Fruit fly (Drosophila melanogaster) whole organism, wandering third instar larva: ENCODE results near the gene Tsp66A.

Experiments used
- Abd-B ChIP-seq: fragments of >200 bp; optimal IDR thresholded peaks from 2 replicates; lab custom pipeline; 2017; ENCODE audit warnings: missing biosample characterization, missing genetic modification characterization
- CG9705 ChIP-seq: fragments of 200-800 bp; sonication (Bioruptor generic); optimal IDR thresholded peaks from 2 replicates; lab custom pipeline; 2018; ENCODE audit warnings: missing biosample characterization, mild to moderate bottlenecking, missing genetic modification characterization
- Hnf4 ChIP-seq: fragments of 200-800 bp; sonication (Bioruptor generic); optimal IDR thresholded peaks from 2 replicates; lab custom pipeline; 2016; ENCODE audit warnings: missing biosample characterization, mild to moderate bottlenecking, missing genetic modification characterization
- Hr78 ChIP-seq: fragments of >200 bp; optimal IDR thresholded peaks from 2 replicates; lab custom pipeline; 2017; ENCODE audit warnings: missing biosample characterization, missing genetic modification characterization
- Myc ChIP-seq: fragments of >200 bp; optimal IDR thresholded peaks from 2 replicates; lab custom pipeline; 2017
- OdsH ChIP-seq: fragments of 200-800 bp; sonication (Bioruptor generic); optimal IDR thresholded peaks from 2 replicates; lab custom pipeline; 2016; ENCODE audit warnings: missing biosample characterization, mild to moderate bottlenecking, missing genetic modification characterization
- Rel ChIP-seq, 2 experiments: fragments of 200-800 bp; sonication (Bioruptor generic) in 1 of 2; optimal IDR thresholded peaks; 2 replicates in 1 of 2; 3 replicates in 1 of 2; lab custom pipeline; 2016 to 2019; ENCODE audit warnings: mild to moderate bottlenecking in 2 of 2, missing biosample characterization in 2 of 2, missing genetic modification characterization in 2 of 2, moderate library complexity in 1 of 2
- fru ChIP-seq: fragments of 200-800 bp; sonication (Bioruptor generic); optimal IDR thresholded peaks from 3 replicates; lab custom pipeline; 2016; ENCODE audit warnings: missing biosample characterization, mild to moderate bottlenecking, missing genetic modification characterization
- jim ChIP-seq: fragments of 175-275, 200-325 bp; sonication (Bioruptor generic); optimal IDR thresholded peaks from 2 replicates; lab custom pipeline; 2016; ENCODE audit warnings: missing biosample characterization, mild to moderate bottlenecking, missing genetic modification characterization
- lola ChIP-seq: fragments of >200 bp; optimal IDR thresholded peaks from 2 replicates; lab custom pipeline; 2017; ENCODE audit warnings: missing biosample characterization, missing genetic modification characterization
- pan ChIP-seq: fragments of >200 bp; optimal IDR thresholded peaks from 2 replicates; lab custom pipeline; 2017
- psq ChIP-seq: fragments of 200-800 bp; sonication (Bioruptor generic); optimal IDR thresholded peaks from 3 replicates; lab custom pipeline; 2017; ENCODE audit warnings: missing biosample characterization, mild to moderate bottlenecking, missing genetic modification characterization, moderate library complexity
- tai ChIP-seq: sonication (Bioruptor generic); optimal IDR thresholded peaks from 2 replicates; lab custom pipeline; 2016; ENCODE audit warnings: missing biosample characterization, missing genetic modification characterization

DNA sequence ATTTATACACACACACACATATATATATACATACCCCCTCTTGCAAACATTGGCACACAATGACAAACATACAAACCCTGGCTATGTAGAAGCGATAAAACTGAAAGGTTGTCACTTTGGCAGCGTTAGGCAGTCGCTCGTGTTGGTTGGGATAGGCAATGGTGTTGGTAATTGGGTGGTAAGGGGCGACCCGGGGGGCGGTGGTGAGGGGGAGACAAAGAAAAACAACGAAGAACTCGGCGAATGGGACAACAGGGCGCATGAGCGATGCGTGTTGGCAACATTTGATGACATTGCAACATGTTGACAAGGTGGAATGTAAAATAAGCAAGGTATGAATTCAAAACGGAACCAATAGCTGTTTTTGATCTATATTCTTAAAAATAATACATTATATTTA, 42.7 kb upstream of the Tsp66A start:
- TF ChIP-seq CG9705 (no peak), OdsH (no peak), fru (GFP tag; lab: Kevin White, UChicago) (no peak), Hr78 (GFP tag; lab: Kevin White, UChicago) (no peak), lola (GFP tag; lab: Kevin White, UChicago) (no peak), psq (no peak), Abd-B (GFP tag; lab: Kevin White, UChicago) (no peak), Hnf4 (no peak), pan (no peak), jim (GFP tag; lab: Kevin White, UChicago) (no peak), Rel (GFP tag; optimal IDR thresholded peaks at IDR 0.05; lab: Kevin White, UChicago) (no peak), Rel (tag; optimal IDR thresholded peaks at IDR 0.05; lab: Kevin White, UChicago) (no peak), Myc (lab: Kevin White, UChicago) (no peak), tai (GFP tag; lab: Kevin White, UChicago) (no peak)
